Worm (Caenorhabditis elegans) whole organism, early embryonic: ENCODE results near the gene srt-64.

Experiments used
- F13C5.2 ChIP-seq: sonication (generic microtip); optimal IDR thresholded peaks from 2 replicates; lab custom pipeline; 2017; ENCODE audit warnings: mild to moderate bottlenecking, missing genetic modification characterization, inconsistent platforms, missing compliant biosample characterization
- aly-1 ChIP-seq: sonication (generic microtip); optimal IDR thresholded peaks from 2 replicates; lab custom pipeline; 2016; ENCODE audit warnings: missing genetic modification characterization, missing compliant biosample characterization
- ceh-36 ChIP-seq: sonication (generic microtip); optimal IDR thresholded peaks from 2 replicates; lab custom pipeline; 2016; ENCODE audit warnings: missing genetic modification characterization, inconsistent platforms, missing compliant biosample characterization
- hmbx-1 ChIP-seq: sonication (generic microtip); optimal IDR thresholded peaks from 2 replicates; lab custom pipeline; 2016; ENCODE audit warnings: mild to moderate bottlenecking, missing genetic modification characterization, missing compliant biosample characterization
- hmg-4 ChIP-seq: fragments of 200-800 bp; sonication (Bioruptor generic); optimal IDR thresholded peaks from 2 replicates; lab custom pipeline; 2018; ENCODE audit warnings: mild to moderate bottlenecking, missing genetic modification characterization, missing compliant biosample characterization
- hnd-1 ChIP-seq: sonication (generic microtip); optimal IDR thresholded peaks from 2 replicates; lab custom pipeline; 2016; ENCODE audit warnings: missing genetic modification characterization, missing compliant biosample characterization
- tra-4 ChIP-seq: sonication (generic microtip); optimal IDR thresholded peaks from 2 replicates; lab custom pipeline; 2017; ENCODE audit warnings: missing genetic modification characterization, missing compliant biosample characterization

srt-64 gene

DNA sequence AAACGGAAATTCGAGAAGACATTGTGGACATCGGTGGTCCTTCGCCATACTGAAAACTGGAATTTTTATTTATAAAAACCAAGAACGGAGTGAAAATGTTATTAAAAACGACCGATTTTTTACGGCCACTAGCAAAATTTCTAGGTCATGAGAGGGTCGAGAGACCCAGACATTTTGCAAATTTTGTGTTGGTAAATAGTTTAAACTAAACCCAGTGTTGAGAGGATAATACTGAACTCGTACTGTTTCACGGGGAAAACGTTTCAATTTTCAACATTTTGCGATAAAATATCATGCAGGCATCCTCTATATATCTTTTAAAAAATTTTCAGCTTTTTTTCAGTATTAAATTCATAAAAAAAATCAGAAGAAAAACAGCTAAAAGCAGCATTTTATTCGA is 50.4 kb downstream of the srt-64 start, which contains the start of gene C04F5.9:
Gene C04F5.9, minus strand, starts transcription at position 101 of the 400 bp plus-strand sequence.
- TF ChIP-seq hmbx-1 (tag; lab: Kevin White, UChicago): no peak
- no peak for TF ChIP-seq ceh-36
- no peak for TF ChIP-seq hmg-4 (GFP tag; lab: Kevin White, UChicago)
- no peak for TF ChIP-seq F13C5.2
- TF ChIP-seq hnd-1 (tag; lab: Kevin White, UChicago): no peak
- no peak for TF ChIP-seq tra-4
- TF ChIP-seq aly-1 (tag; lab: Kevin White, UChicago): no peak
